Worm (Caenorhabditis elegans): ENCODE data around the gene C09B7.2.

DNA sequence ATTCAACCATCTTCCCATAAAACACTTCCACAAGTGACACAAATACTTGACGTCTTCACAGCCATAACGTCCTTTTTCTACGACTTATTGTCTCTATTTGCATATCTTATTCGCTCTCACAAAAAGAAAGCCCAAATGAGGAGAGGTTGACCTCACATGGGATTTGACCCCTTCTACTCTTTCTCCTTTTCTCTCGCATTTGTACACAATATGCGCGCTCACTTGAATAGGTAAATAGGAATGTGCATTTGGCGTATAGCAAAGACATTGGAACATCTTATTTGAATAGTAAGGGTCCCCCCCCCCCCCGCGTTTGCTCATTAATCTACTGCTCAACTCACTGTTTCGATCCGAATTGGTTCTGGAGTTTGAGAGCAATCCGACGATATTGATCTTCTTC lies 32.7 kb downstream of the C09B7.2 start:
- TF ChIP-seq him-1 (tag; optimal IDR thresholded peaks at IDR 0.05) (no peak), Y79H2A.3 (GFP tag; conservative IDR thresholded peaks at IDR 0.05) (no peak), snpc-3.4 (tag; optimal IDR thresholded peaks at IDR 0.05) (no peak), lsy-27 (tag; optimal IDR thresholded peaks at IDR 0.05; ENCODE audit: borderline replicate concordance, insufficient read depth) (no peak), lsl-1 (GFP tag; optimal IDR thresholded peaks at IDR 0.05) (no peak), athp-1 (tag; optimal IDR thresholded peaks at IDR 0.05) (no peak), pbrm-1 (GFP tag; IDR thresholded peaks at IDR 0.05) (no peak), F57A8.1 (GFP tag; optimal IDR thresholded peaks at IDR 0.05) (no peak), dpff-1 (tag; optimal IDR thresholded peaks at IDR 0.05) (no peak), sea-2 (GFP tag; IDR thresholded peaks at IDR 0.05) (no peak), dpl-1 (GFP tag; optimal IDR thresholded peaks at IDR 0.05) (no peak)

All from whole organism, young adult.